Fruit fly (Drosophila melanogaster): Measurements from ENCODE around the gene numb.

Gene numb

dm6 chr2L:9442795-9443287 lies 5.6 kb downstream of the numb start:
- no peak for TF ChIP-seq CG9948 (tag; optimal IDR thresholded peaks at IDR 0.05)
- no peak for TF ChIP-seq EcR (GFP tag; optimal IDR thresholded peaks at IDR 0.05)

- TF ChIP-seq CG10348 (GFP tag; IDR thresholded peaks at IDR 0.05) (no peak), CG14655 (GFP tag; optimal IDR thresholded peaks at IDR 0.05) (no peak), CG15710 (tag; optimal IDR thresholded peaks at IDR 0.05) (no peak), CG8159 (tag; optimal IDR thresholded peaks at IDR 0.05) (no peak), rn (GFP tag; IDR thresholded peaks at IDR 0.05) (no peak), CG34367 (tag; optimal IDR thresholded peaks at IDR 0.05) (no peak), Ets98B (GFP tag; IDR thresholded peaks at IDR 0.05) (no peak), EcR (GFP tag; optimal IDR thresholded peaks at IDR 0.05) (no peak), Snoo (tag; optimal IDR thresholded peaks at IDR 0.05) (no peak), CG32121 (GFP tag; IDR thresholded peaks at IDR 0.05) (no peak), Pif1A (GFP tag; optimal IDR thresholded peaks at IDR 0.05) (no peak), D1 (tag; optimal IDR thresholded peaks at IDR 0.05) (no peak), CG17806 (tag; optimal IDR thresholded peaks at IDR 0.05) (no peak), CG12605 (GFP tag; IDR thresholded peaks at IDR 0.05) (no peak), Pif1B (GFP tag; optimal IDR thresholded peaks at IDR 0.05) (no peak)
Observed at dm6 chr2L:9445753-9446152, 8.5 kb downstream of the numb start.

- TF ChIP-seq gl (tag; optimal IDR thresholded peaks at IDR 0.05) (no peak), CG4496 (GFP tag; IDR thresholded peaks at IDR 0.05) (no peak), CG9948 (tag; optimal IDR thresholded peaks at IDR 0.05) (no peak), Pif1B (GFP tag; optimal IDR thresholded peaks at IDR 0.05) (no peak), D1 (tag; optimal IDR thresholded peaks at IDR 0.05) (no peak), EcR (GFP tag; optimal IDR thresholded peaks at IDR 0.05) (peak; percentile 93)
Observed at dm6 chr2L:9446398-9446945, 9.2 kb downstream of the numb start.

dm6 chr2L:9447816-9448215 lies 10.5 kb downstream of the numb start:
- no peak for TF ChIP-seq EcR (GFP tag; optimal IDR thresholded peaks at IDR 0.05)
- TF ChIP-seq fd96Ca (GFP tag; IDR thresholded peaks at IDR 0.05), result no peak
- peak; percentile 48 for TF ChIP-seq CG34367 (tag; optimal IDR thresholded peaks at IDR 0.05)
- TF ChIP-seq CG15710 (tag; optimal IDR thresholded peaks at IDR 0.05), result peak; percentile 57
- 0 out of 2 replicates have a peak, but pooled peaks have one; percentile 10 for TF ChIP-seq CG12605 (GFP tag; IDR thresholded peaks at IDR 0.05)
- TF ChIP-seq Pif1A (GFP tag; optimal IDR thresholded peaks at IDR 0.05), result peak; percentile 54
- no peak for TF ChIP-seq CG13204 (GFP tag; optimal IDR thresholded peaks at IDR 0.05)
- peak; percentile 69 for TF ChIP-seq CG9948 (tag; optimal IDR thresholded peaks at IDR 0.05)
- peak; percentile 40 for TF ChIP-seq Pif1B (GFP tag; optimal IDR thresholded peaks at IDR 0.05)
- TF ChIP-seq CG10348 (GFP tag; IDR thresholded peaks at IDR 0.05), result no peak
- peak; percentile 56 for TF ChIP-seq CG8301 (tag; optimal IDR thresholded peaks at IDR 0.05)
- peak; percentile 62 for TF ChIP-seq CG17806 (tag; optimal IDR thresholded peaks at IDR 0.05)
- peak; percentile 12 for TF ChIP-seq Snoo (tag; optimal IDR thresholded peaks at IDR 0.05)
- no peak for TF ChIP-seq gl (tag; optimal IDR thresholded peaks at IDR 0.05)
- TF ChIP-seq CG8159 (tag; optimal IDR thresholded peaks at IDR 0.05), result peak; percentile 69
- peak; percentile 44; the same call in 1 of the 2 replicates for TF ChIP-seq Ets98B (GFP tag; IDR thresholded peaks at IDR 0.05)
- TF ChIP-seq CG14655 (GFP tag; optimal IDR thresholded peaks at IDR 0.05), result peak; percentile 74
- no peak for TF ChIP-seq D1 (tag; optimal IDR thresholded peaks at IDR 0.05)
- peak; percentile 73 for TF ChIP-seq CG32121 (GFP tag; IDR thresholded peaks at IDR 0.05)
- TF ChIP-seq rn (GFP tag; IDR thresholded peaks at IDR 0.05), result peak; percentile 55
- peak; percentile 82 for TF ChIP-seq CG4496 (GFP tag; IDR thresholded peaks at IDR 0.05)

- TF ChIP-seq EcR (GFP tag; optimal IDR thresholded peaks at IDR 0.05) (peak; percentile 57), CG14655 (GFP tag; optimal IDR thresholded peaks at IDR 0.05) (peak; percentile 2), Snoo (tag; optimal IDR thresholded peaks at IDR 0.05) (peak; percentile 20), CG17806 (tag; optimal IDR thresholded peaks at IDR 0.05) (no peak), CG13204 (GFP tag; optimal IDR thresholded peaks at IDR 0.05) (no peak)
Observed at dm6 chr2L:9448322-9449256, 11.3 kb downstream of the numb start.

- TF ChIP-seq CG10348 (GFP tag; IDR thresholded peaks at IDR 0.05), result peak; percentile 88
- TF ChIP-seq Ets98B (GFP tag; IDR thresholded peaks at IDR 0.05), result peak; percentile 92
- peak; percentile 92 for TF ChIP-seq CG13204 (GFP tag; optimal IDR thresholded peaks at IDR 0.05)
- peak; percentile 95 for TF ChIP-seq CG14655 (GFP tag; optimal IDR thresholded peaks at IDR 0.05)
- peak; percentile 85 for TF ChIP-seq rn (GFP tag; IDR thresholded peaks at IDR 0.05)
- TF ChIP-seq EcR (GFP tag; optimal IDR thresholded peaks at IDR 0.05), result peak; percentile 51
- TF ChIP-seq CG9948 (tag; optimal IDR thresholded peaks at IDR 0.05), result peak; percentile 94
- TF ChIP-seq CG34367 (tag; optimal IDR thresholded peaks at IDR 0.05), result peak; percentile 91
- TF ChIP-seq gl (tag; optimal IDR thresholded peaks at IDR 0.05), result peak; percentile 82
- peak; percentile 89 for TF ChIP-seq CG12605 (GFP tag; IDR thresholded peaks at IDR 0.05)
- peak; percentile 92 for TF ChIP-seq CG17806 (tag; optimal IDR thresholded peaks at IDR 0.05)
- TF ChIP-seq Pif1A (GFP tag; optimal IDR thresholded peaks at IDR 0.05), result peak; percentile 96
- peak; percentile 92 for TF ChIP-seq Pif1B (GFP tag; optimal IDR thresholded peaks at IDR 0.05)
- TF ChIP-seq CG8159 (tag; optimal IDR thresholded peaks at IDR 0.05), result peak; percentile 96
- TF ChIP-seq CG8301 (tag; optimal IDR thresholded peaks at IDR 0.05), result peak; percentile 92
- TF ChIP-seq Snoo (tag; optimal IDR thresholded peaks at IDR 0.05), result peak; percentile 97
- TF ChIP-seq fd96Ca (GFP tag; IDR thresholded peaks at IDR 0.05), result peak; percentile 97
- TF ChIP-seq CG15710 (tag; optimal IDR thresholded peaks at IDR 0.05), result peak; percentile 97
- peak; percentile 90 for TF ChIP-seq D1 (tag; optimal IDR thresholded peaks at IDR 0.05)
- peak; percentile 95 for TF ChIP-seq CG32121 (GFP tag; IDR thresholded peaks at IDR 0.05)
- TF ChIP-seq CG4496 (GFP tag; IDR thresholded peaks at IDR 0.05), result peak; percentile 93
Observed at dm6 chr2L:9449257-9449972, 12.1 kb downstream of the numb start.
